Worm (Caenorhabditis elegans): ENCODE results near the gene T26H5.11.

DNA sequence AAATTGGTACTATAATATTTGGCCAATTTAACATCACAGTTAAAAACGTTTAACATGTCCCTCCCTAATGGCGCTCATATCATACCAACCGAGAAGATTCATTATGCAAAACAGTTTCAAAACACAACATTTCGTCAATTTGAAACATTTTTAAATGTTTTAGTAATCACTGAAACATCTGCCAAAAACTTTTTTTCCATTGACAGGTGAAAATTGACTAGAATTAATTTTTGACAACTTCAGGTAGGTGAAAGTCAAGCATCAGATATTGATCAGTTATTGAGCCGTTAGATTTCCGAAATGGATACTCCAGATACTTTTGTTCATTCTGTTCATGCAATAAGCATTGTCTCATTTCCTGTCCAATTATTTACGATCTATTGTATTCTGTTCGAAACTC, 37.2 kb downstream of the T26H5.11 start, which contains the start of gene srh-257:
- no peak for TF ChIP-seq unc-55 (GFP tag; optimal IDR thresholded peaks at IDR 0.05)
- no peak for TF ChIP-seq rnt-1 (tag; optimal IDR thresholded peaks at IDR 0.05)
- no peak for TF ChIP-seq odd-2 (tag; optimal IDR thresholded peaks at IDR 0.05)
- TF ChIP-seq hlh-8 (tag; optimal IDR thresholded peaks at IDR 0.05) = no peak
- no peak for TF ChIP-seq npax-4 (tag; optimal IDR thresholded peaks at IDR 0.05)
- no peak for TF ChIP-seq ceh-6 (GFP tag; optimal IDR thresholded peaks at IDR 0.05)
- TF ChIP-seq lim-6 (tag; optimal IDR thresholded peaks at IDR 0.05) = no peak
- TF ChIP-seq sdc-2 (tag; optimal IDR thresholded peaks at IDR 0.05) = no peak
- TF ChIP-seq dve-1 (tag; optimal IDR thresholded peaks at IDR 0.05) = no peak
- no peak for TF ChIP-seq ama-1 (optimal IDR thresholded peaks at IDR 0.05)
- no peak for TF ChIP-seq ceh-19 (GFP tag; optimal IDR thresholded peaks at IDR 0.05)
